Fruit fly (Drosophila melanogaster) whole organism, embryonic: ENCODE measurements around the gene shi.

ENCODE experiments used
- Abd-B ChIP-seq: fragments of 200-800 bp; sonication (Bioruptor generic); optimal IDR thresholded peaks from 2 replicates; lab custom pipeline; 2018; ENCODE audit warnings: missing biosample characterization, mild to moderate bottlenecking, missing genetic modification characterization, moderate library complexity
- CG10462 ChIP-seq: fragments of 200-800 bp; sonication (Bioruptor generic); optimal IDR thresholded peaks from 2 replicates; lab custom pipeline; 2016; ENCODE audit warnings: missing biosample characterization, missing genetic modification characterization
- CG11560 ChIP-seq: fragments of 200-800 bp; sonication (Bioruptor generic); IDR thresholded peaks from 3 replicates; pipeline ENCODE4 v1.3.6; 2022; ENCODE audit warnings: missing biosample characterization, missing genetic modification characterization
- CG12391 ChIP-seq: fragments of 200-800 bp; sonication (Bioruptor generic); optimal IDR thresholded peaks from 3 replicates; lab custom pipeline; 2018; ENCODE audit warnings: missing biosample characterization, mild to moderate bottlenecking, missing genetic modification characterization, moderate library complexity
- CG14667 ChIP-seq: fragments of 200-800 bp; sonication (Bioruptor generic); IDR thresholded peaks from 2 replicates; pipeline ENCODE4 v1.3.6; 2022; ENCODE audit warnings: missing biosample characterization, missing genetic modification characterization
- CG15479 ChIP-seq: fragments of 200-800 bp; sonication (Bioruptor generic); optimal IDR thresholded peaks from 3 replicates; lab custom pipeline; 2019; ENCODE audit warnings: missing biosample characterization, mild to moderate bottlenecking, missing genetic modification characterization, moderate library complexity
- CG1603 ChIP-seq: fragments of 200-800 bp; sonication (Bioruptor generic); optimal IDR thresholded peaks from 2 replicates; lab custom pipeline; 2019; ENCODE audit warnings: missing biosample characterization, mild to moderate bottlenecking, missing genetic modification characterization, moderate library complexity
- CG17802 ChIP-seq: fragments of 200-800 bp; sonication (Bioruptor generic); optimal IDR thresholded peaks from 2 replicates; lab custom pipeline; 2018; ENCODE audit warnings: missing biosample characterization, mild to moderate bottlenecking, missing genetic modification characterization, moderate library complexity
- CG18599 ChIP-seq: fragments of 200-800 bp; sonication (Bioruptor generic); optimal IDR thresholded peaks from 3 replicates; lab custom pipeline; 2017; ENCODE audit warnings: missing biosample characterization, missing genetic modification characterization, mild to moderate bottlenecking, moderate library complexity, missing genetic modification reagents
- CG18619 ChIP-seq: fragments of 200-800 bp; sonication (Bioruptor generic); optimal IDR thresholded peaks from 3 replicates; lab custom pipeline; 2017; ENCODE audit warnings: missing biosample characterization, mild to moderate bottlenecking, missing genetic modification characterization
- CG2120 ChIP-seq: fragments of 200-800 bp; sonication (Bioruptor generic); optimal IDR thresholded peaks from 3 replicates; lab custom pipeline; 2016; ENCODE audit warnings: missing biosample characterization, missing genetic modification characterization
- CG3065 ChIP-seq: fragments of 200-800 bp; sonication (Bioruptor generic); optimal IDR thresholded peaks from 2 replicates; lab custom pipeline; 2016; ENCODE audit warnings: missing biosample characterization, missing genetic modification characterization
- CG3726 ChIP-seq: fragments of 200-800 bp; sonication (Bioruptor generic); IDR thresholded peaks from 3 replicates; pipeline ENCODE4, ENCODE4 v1.3.6; 2022; ENCODE audit warnings: missing biosample characterization, missing genetic modification characterization
- CG3847 ChIP-seq: fragments of 200-800 bp; sonication (Bioruptor generic); IDR thresholded peaks from 2 replicates; pipeline ENCODE4 v1.3.6; 2022; ENCODE audit warnings: missing biosample characterization, missing genetic modification characterization
- CG4404 ChIP-seq: fragments of 200-800 bp; sonication (Bioruptor generic); IDR thresholded peaks from 2 replicates; pipeline ENCODE4 v1.3.6; 2022; ENCODE audit warnings: missing biosample characterization, missing genetic modification characterization
- CG7357 ChIP-seq: fragments of 200-800 bp; sonication (Bioruptor generic); IDR thresholded peaks from 3 replicates; pipeline ENCODE4 v1.3.6; 2022; ENCODE audit warnings: missing biosample characterization, missing genetic modification characterization
- CG8290 ChIP-seq, 3 experiments: fragments of 200-800 bp; sonication (Bioruptor generic); optimal IDR thresholded peaks; 2 replicates each; lab custom pipeline; 2016 to 2019; ENCODE audit warnings: missing biosample characterization in 3 of 3, missing genetic modification characterization in 3 of 3, mild to moderate bottlenecking in 2 of 3, moderate library complexity in 1 of 3
- CG8359 ChIP-seq: fragments of 200-800 bp; sonication (Bioruptor generic); optimal IDR thresholded peaks from 2 replicates; lab custom pipeline; 2017; ENCODE audit warnings: missing biosample characterization, mild to moderate bottlenecking, missing genetic modification characterization, borderline replicate concordance
- CG9215 ChIP-seq: fragments of 200-800 bp; sonication (Bioruptor generic); IDR thresholded peaks from 2 replicates; pipeline ENCODE4 v1.3.6; 2022; ENCODE audit warnings: missing biosample characterization, missing genetic modification characterization
- CG9817 ChIP-seq: fragments of 200-800 bp; sonication (Bioruptor generic); optimal IDR thresholded peaks from 2 replicates; lab custom pipeline; 2018; ENCODE audit warnings: missing biosample characterization, mild to moderate bottlenecking, missing genetic modification characterization, moderate library complexity
- Chrac-16 ChIP-seq: fragments of 200-800 bp; sonication (Bioruptor generic); optimal IDR thresholded peaks from 3 replicates; lab custom pipeline; 2016; ENCODE audit warnings: missing biosample characterization, missing genetic modification characterization
- CkIIα-i1 ChIP-seq: fragments of 200-800 bp; sonication (Bioruptor generic); IDR thresholded peaks from 2 replicates; pipeline ENCODE4 v1.3.6; 2022; ENCODE audit warnings: missing biosample characterization, missing genetic modification characterization
- D19B ChIP-seq: fragments of 200-800 bp; sonication (Bioruptor generic); optimal IDR thresholded peaks from 2 replicates; lab custom pipeline; 2017; ENCODE audit warnings: missing biosample characterization, mild to moderate bottlenecking, missing genetic modification characterization
- Dbx ChIP-seq: fragments of 200-800 bp; sonication (Bioruptor generic); IDR thresholded peaks from 3 replicates; pipeline ENCODE4 v1.3.6; 2022; ENCODE audit warnings: missing biosample characterization, missing genetic modification characterization
- ERR ChIP-seq: fragments of 200-800 bp; sonication (Bioruptor generic); optimal IDR thresholded peaks from 2 replicates; lab custom pipeline; 2016; ENCODE audit warnings: missing biosample characterization, missing genetic modification characterization
- Hr51 ChIP-seq, 2 experiments: fragments of 200-800 bp; sonication (Bioruptor generic); optimal IDR thresholded peaks; 2 replicates in 1 of 2; 3 replicates in 1 of 2; lab custom pipeline; 2016 to 2018; ENCODE audit warnings: missing biosample characterization in 2 of 2, missing genetic modification characterization in 2 of 2, mild to moderate bottlenecking in 1 of 2, moderate library complexity in 1 of 2
- Meics ChIP-seq: fragments of 200-800 bp; sonication (Bioruptor generic); optimal IDR thresholded peaks from 2 replicates; lab custom pipeline; 2017; ENCODE audit warnings: missing biosample characterization, mild to moderate bottlenecking, missing genetic modification characterization
- NC2α ChIP-seq: fragments of 200-800 bp; sonication (Bioruptor generic); optimal IDR thresholded peaks from 2 replicates; lab custom pipeline; 2016; ENCODE audit warnings: missing biosample characterization, missing genetic modification characterization
- al ChIP-seq: fragments of 200-800 bp; sonication (Bioruptor generic); IDR thresholded peaks from 2 replicates; pipeline ENCODE4 v1.3.6; 2022; ENCODE audit warnings: missing biosample characterization, missing genetic modification characterization
- amos ChIP-seq: fragments of 200-800 bp; sonication (Bioruptor generic); IDR thresholded peaks from 2 replicates; pipeline ENCODE4 v1.3.6; 2022; ENCODE audit warnings: missing biosample characterization, missing genetic modification characterization; ENCODE audit not compliant: partially characterized antibody
- az2 ChIP-seq: fragments of 200-800 bp; sonication (Bioruptor generic); optimal IDR thresholded peaks from 3 replicates; lab custom pipeline; 2016; ENCODE audit warnings: missing biosample characterization, missing genetic modification characterization
- chn ChIP-seq: fragments of 200-800 bp; sonication (Bioruptor generic); optimal IDR thresholded peaks from 2 replicates; lab custom pipeline; 2016; ENCODE audit warnings: missing biosample characterization, missing genetic modification characterization
- gt ChIP-seq: fragments of 200-800 bp; sonication (Bioruptor generic); IDR thresholded peaks from 2 replicates; pipeline ENCODE4 v1.3.6; 2022; ENCODE audit warnings: missing biosample characterization, missing genetic modification characterization
- ham ChIP-seq: fragments of 200-800 bp; sonication (Bioruptor generic); IDR thresholded peaks from 2 replicates; pipeline ENCODE4 v1.3.6; 2022; ENCODE audit warnings: missing biosample characterization, missing genetic modification characterization
- inv ChIP-seq: fragments of 200-800 bp; sonication (Bioruptor generic); IDR thresholded peaks from 2 replicates; pipeline ENCODE4 v1.3.6; 2022; ENCODE audit warnings: missing biosample characterization, missing genetic modification characterization; ENCODE audit not compliant: partially characterized antibody
- kah ChIP-seq: fragments of 200-800 bp; sonication (Bioruptor generic); optimal IDR thresholded peaks from 2 replicates; lab custom pipeline; 2018; ENCODE audit warnings: missing biosample characterization, mild to moderate bottlenecking, missing genetic modification characterization
- luna ChIP-seq: fragments of 200-800 bp; sonication (Bioruptor generic); optimal IDR thresholded peaks from 2 replicates; lab custom pipeline; 2016; ENCODE audit warnings: missing biosample characterization, missing genetic modification characterization
- maf-S ChIP-seq: fragments of 200-800 bp; sonication (Bioruptor generic); optimal IDR thresholded peaks from 2 replicates; lab custom pipeline; 2016; ENCODE audit warnings: missing biosample characterization, missing genetic modification characterization
- nerfin-1 ChIP-seq: fragments of 200-800 bp; sonication (Bioruptor generic); optimal IDR thresholded peaks from 3 replicates; lab custom pipeline; 2019; ENCODE audit warnings: missing biosample characterization, mild to moderate bottlenecking, missing genetic modification characterization, moderate library complexity
- onecut ChIP-seq: fragments of 200-800 bp; sonication (Bioruptor generic); IDR thresholded peaks from 2 replicates; pipeline ENCODE4 v1.3.6; 2022; ENCODE audit warnings: missing biosample characterization, missing genetic modification characterization
- schlank ChIP-seq: fragments of 200-800 bp; sonication (Bioruptor generic); optimal IDR thresholded peaks from 2 replicates; lab custom pipeline; 2018; ENCODE audit warnings: missing biosample characterization, mild to moderate bottlenecking, missing genetic modification characterization
- sens-2 ChIP-seq: fragments of 200-800 bp; sonication (Bioruptor generic); IDR thresholded peaks from 2 replicates; pipeline ENCODE4 v1.3.6; 2022; ENCODE audit warnings: missing biosample characterization, missing genetic modification characterization
- seq ChIP-seq: fragments of 200-800 bp; sonication (Bioruptor generic); IDR thresholded peaks from 2 replicates; pipeline ENCODE4 v1.3.6; 2022; ENCODE audit warnings: missing biosample characterization, missing genetic modification characterization
- sna ChIP-seq: fragments of 200-800 bp; sonication (Bioruptor generic); IDR thresholded peaks from 2 replicates; pipeline ENCODE4 v1.3.6; 2022; ENCODE audit warnings: missing biosample characterization, missing genetic modification characterization; ENCODE audit not compliant: partially characterized antibody
- stwl ChIP-seq: fragments of 200-800 bp; sonication (Bioruptor generic); optimal IDR thresholded peaks from 3 replicates; lab custom pipeline; 2018; ENCODE audit warnings: missing biosample characterization, mild to moderate bottlenecking, missing genetic modification characterization, moderate library complexity
- tgo ChIP-seq: fragments of 200-800 bp; sonication (Bioruptor generic); IDR thresholded peaks from 3 replicates; pipeline ENCODE4 v1.3.6; 2022; ENCODE audit warnings: missing biosample characterization, missing genetic modification characterization
- tx ChIP-seq: fragments of 200-800 bp; sonication (Bioruptor generic); optimal IDR thresholded peaks from 2 replicates; lab custom pipeline; 2016; ENCODE audit warnings: missing biosample characterization, missing genetic modification characterization
- z ChIP-seq: fragments of 200-800 bp; sonication (Bioruptor generic); IDR thresholded peaks from 3 replicates; pipeline ENCODE4 v1.3.6; 2022; ENCODE audit warnings: missing biosample characterization, missing genetic modification characterization

Gene shi

dm6 chrX:15870777-15871757 is 20.8 kb upstream of the shi start (continued):
- TF ChIP-seq schlank (tag; lab: Kevin White, UChicago): peak; percentile 62
- no peak for TF ChIP-seq CG4404 (GFP tag; lab: Robert Waterston, UW)
- TF ChIP-seq maf-S: peak; percentile 52
- no peak for TF ChIP-seq az2 (GFP tag; lab: Kevin White, UChicago)
- peak; percentile 51 for TF ChIP-seq nerfin-1 (tag; lab: Kevin White, UChicago)
- no peak for TF ChIP-seq CG11560 (tag; lab: Robert Waterston, UW)
- no peak for TF ChIP-seq tx (GFP tag; lab: Kevin White, UChicago)
- no peak for TF ChIP-seq chn (GFP tag; lab: Kevin White, UChicago)
- TF ChIP-seq CkIIα-i1 (GFP tag; lab: Robert Waterston, UW): 0 out of 2 replicates have a peak, but pooled peaks have one; percentile 10
- TF ChIP-seq Abd-B (GFP tag; lab: Kevin White, UChicago): no peak
- peak; percentile 13 for TF ChIP-seq luna (GFP tag; lab: Kevin White, UChicago)
- no peak for TF ChIP-seq CG17802 (tag; lab: Kevin White, UChicago)
- no peak for TF ChIP-seq stwl (tag; lab: Kevin White, UChicago)
- TF ChIP-seq D19B (GFP tag; lab: Kevin White, UChicago): no peak
- no peak for TF ChIP-seq CG3847 (GFP tag; lab: Robert Waterston, UW)
- TF ChIP-seq CG9215: no peak
- TF ChIP-seq CG14667 (GFP tag; lab: Robert Waterston, UW): no peak
- TF ChIP-seq CG10462: peak; percentile 18
- no peak for TF ChIP-seq CG3726 (GFP tag; lab: Robert Waterston, UW)
- peak; percentile 57 for TF ChIP-seq CG2120 (GFP tag; lab: Kevin White, UChicago)
- TF ChIP-seq CG1603 (tag; lab: Kevin White, UChicago): no peak
- no peak for TF ChIP-seq CG9817
- no peak for TF ChIP-seq Meics (GFP tag; lab: Kevin White, UChicago)
- no peak; the same call in 2 of the 3 replicates for TF ChIP-seq tgo
- TF ChIP-seq Chrac-16: no peak
- no peak for TF ChIP-seq CG12391 (tag; lab: Kevin White, UChicago)
- TF ChIP-seq NC2α (GFP tag; lab: Kevin White, UChicago): peak; percentile 24
- TF ChIP-seq CG18599: no peak
- TF ChIP-seq seq (GFP tag; lab: Robert Waterston, UW): peak; percentile 69; the same call in 1 of the 2 replicates
- TF ChIP-seq CG8359: no peak
- peak; percentile 71 for TF ChIP-seq kah (GFP tag; lab: Kevin White, UChicago)
- peak; percentile 53 for TF ChIP-seq onecut (GFP tag; lab: Robert Waterston, UW)
- peak; percentile 77 for TF ChIP-seq CG7357
- TF ChIP-seq CG8290 (GFP tag; optimal IDR thresholded peaks at IDR 0.05; lab: Kevin White, UChicago): peak; percentile 7
- peak in 1 of 2 experiments; percentile 40 for TF ChIP-seq CG8290 (tag; optimal IDR thresholded peaks at IDR 0.05; lab: Kevin White, UChicago)
- TF ChIP-seq amos (GFP tag; lab: Robert Waterston, UW): no peak
- TF ChIP-seq al: no peak
- no peak for TF ChIP-seq sna (GFP tag; lab: Robert Waterston, UW)
- TF ChIP-seq ham (GFP tag; lab: Robert Waterston, UW): no peak
- no peak for TF ChIP-seq CG15479 (GFP tag; lab: Kevin White, UChicago)
- no peak for TF ChIP-seq CG3065
- TF ChIP-seq inv (GFP tag; lab: Robert Waterston, UW): no peak
- peak in 1 of 2 experiments; percentile 49 for TF ChIP-seq Hr51 (GFP tag; optimal IDR thresholded peaks at IDR 0.05; lab: Kevin White, UChicago)
- no peak for TF ChIP-seq sens-2 (GFP tag; lab: Robert Waterston, UW)
- TF ChIP-seq ERR (GFP tag; lab: Kevin White, UChicago): peak; percentile 41
- TF ChIP-seq CG18619 (GFP tag; lab: Kevin White, UChicago): peak; percentile 65
- no peak for TF ChIP-seq gt (GFP tag; lab: Robert Waterston, UW)
- TF ChIP-seq z (GFP tag; lab: Robert Waterston, UW): no peak
- peak; percentile 53; the same call in 1 of the 3 replicates for TF ChIP-seq Dbx (GFP tag; lab: Robert Waterston, UW)
